Fruit fly (Drosophila melanogaster): ENCODE data around the gene CG6833.

CG6833 gene

dm6 chr3L:14031171-14032126 is 19.6 kb upstream of the CG6833 start, which contains the start of the genes CG6650 and endos (continued):
- peak; percentile 10 for TF ChIP-seq pum (GFP tag; optimal IDR thresholded peaks at IDR 0.05)
- TF ChIP-seq Hand (GFP tag; optimal IDR thresholded peaks at IDR 0.05), result peak; percentile 50
- TF ChIP-seq CG2116 (GFP tag; optimal IDR thresholded peaks at IDR 0.05), result peak; percentile 96
- TF ChIP-seq CG4328 (GFP tag; optimal IDR thresholded peaks at IDR 0.05), result peak; percentile 66
- peak; percentile 41 for TF ChIP-seq CG4707 (GFP tag; optimal IDR thresholded peaks at IDR 0.05)
- no peak for TF ChIP-seq ttk (GFP tag; IDR thresholded peaks at IDR 0.05)
- peak; percentile 49 for TF ChIP-seq Dek (tag; optimal IDR thresholded peaks at IDR 0.05)
- TF ChIP-seq Ptx1 (GFP tag; IDR thresholded peaks at IDR 0.05), result 0 out of 2 replicates have a peak, but pooled peaks have one; percentile 36
- TF ChIP-seq NfI (GFP tag; optimal IDR thresholded peaks at IDR 0.05), result peak; percentile 31
- no peak for TF ChIP-seq emc (GFP tag; optimal IDR thresholded peaks at IDR 0.05)
- TF ChIP-seq CG9609 (GFP tag; optimal IDR thresholded peaks at IDR 0.05), result no peak
- TF ChIP-seq Dbx (GFP tag; IDR thresholded peaks at IDR 0.05), result peak; percentile 24; the same call in 1 of the 3 replicates
- TF ChIP-seq aop (GFP tag; IDR thresholded peaks at IDR 0.05), result no peak
- peak; percentile 87 for TF ChIP-seq HLH4C (GFP tag; IDR thresholded peaks at IDR 0.05; ENCODE audit: partially characterized antibody)
- no peak for TF ChIP-seq Asciz (GFP tag; optimal IDR thresholded peaks at IDR 0.05)
- TF ChIP-seq CG13775 (GFP tag; optimal IDR thresholded peaks at IDR 0.05), result peak; percentile 36
- TF ChIP-seq hb (GFP tag; IDR thresholded peaks at IDR 0.05; ENCODE audit: partially characterized antibody), result peak; percentile 65
- no peak for TF ChIP-seq CG3065 (GFP tag; optimal IDR thresholded peaks at IDR 0.05)
- TF ChIP-seq peb (GFP tag; IDR thresholded peaks at IDR 0.05), result no peak
- TF ChIP-seq CG13424 (tag; optimal IDR thresholded peaks at IDR 0.05), result peak; percentile 40
- no peak for TF ChIP-seq HHEX (GFP tag; optimal IDR thresholded peaks at IDR 0.05)
- TF ChIP-seq YL-1 (GFP tag; optimal IDR thresholded peaks at IDR 0.05), result peak; percentile 13
- peak; percentile 21 for TF ChIP-seq CG10431 (GFP tag; optimal IDR thresholded peaks at IDR 0.05)
- TF ChIP-seq row (GFP tag; IDR thresholded peaks at IDR 0.05), result peak; percentile 70
- peak; percentile 22 for TF ChIP-seq CG2120 (GFP tag; optimal IDR thresholded peaks at IDR 0.05)
- TF ChIP-seq disco-r (GFP tag; optimal IDR thresholded peaks at IDR 0.05), result no peak
- peak; percentile 82 for TF ChIP-seq CG34376 (GFP tag; optimal IDR thresholded peaks at IDR 0.05)
- peak; percentile 37 for TF ChIP-seq Ets97D (GFP tag; optimal IDR thresholded peaks at IDR 0.05)
- peak; percentile 16 for TF ChIP-seq kay (GFP tag; optimal IDR thresholded peaks at IDR 0.05)
- TF ChIP-seq zen2 (GFP tag; IDR thresholded peaks at IDR 0.05; ENCODE audit: partially characterized antibody), result peak; percentile 19
- TF ChIP-seq sr (GFP tag; IDR thresholded peaks at IDR 0.05), result no peak
- peak; percentile 69 for TF ChIP-seq cg (GFP tag; optimal IDR thresholded peaks at IDR 0.05)
- peak; percentile 67 for TF ChIP-seq sug (tag; optimal IDR thresholded peaks at IDR 0.05)
- no peak for TF ChIP-seq CG1602 (GFP tag; optimal IDR thresholded peaks at IDR 0.05)
- peak; percentile 9 for TF ChIP-seq lilli (GFP tag; optimal IDR thresholded peaks at IDR 0.05)
- peak; percentile 46 to 96 for TF ChIP-seq insv (GFP tag; optimal IDR thresholded peaks at IDR 0.05)
- TF ChIP-seq CG4424 (GFP tag; optimal IDR thresholded peaks at IDR 0.05), result peak; percentile 33
- TF ChIP-seq Ets65A (GFP tag), result peak; percentile 88
- TF ChIP-seq CG17186 (GFP tag; optimal IDR thresholded peaks at IDR 0.05), result peak; percentile 36
- no peak for TF ChIP-seq yki (optimal IDR thresholded peaks at IDR 0.05)
- TF ChIP-seq CG18476 (GFP tag; optimal IDR thresholded peaks at IDR 0.05), result peak; percentile 50
- TF ChIP-seq CG10654 (GFP tag; optimal IDR thresholded peaks at IDR 0.05), result peak; percentile 13
- peak; percentile 41 for TF ChIP-seq Xbp1 (GFP tag; optimal IDR thresholded peaks at IDR 0.05)
- no peak for TF ChIP-seq twi (tag; optimal IDR thresholded peaks at IDR 0.05)
- TF ChIP-seq Mrtf (GFP tag; IDR thresholded peaks at IDR 0.05), result no peak
- peak; percentile 56 for TF ChIP-seq CG18262 (tag; optimal IDR thresholded peaks at IDR 0.05)
- peak; percentile 85 for TF ChIP-seq Sry-δ (GFP tag; optimal IDR thresholded peaks at IDR 0.05)
- TF ChIP-seq MBD-R2 (GFP tag; IDR thresholded peaks at IDR 0.05), result peak; percentile 34
- TF ChIP-seq wor (GFP tag; IDR thresholded peaks at IDR 0.05), result no peak

All from whole organism, embryonic.